Worm (Caenorhabditis elegans) whole organism, L1 larva: Measurements from ENCODE around the gene nhr-155.

ENCODE experiments used
- fos-1 ChIP-seq: fragments of 150-350 bp; optimal IDR thresholded peaks from 2 replicates; lab custom pipeline; 2014; ENCODE audit warnings: missing biosample characterization, missing genetic modification characterization
- hlh-4 ChIP-seq: sonication (generic microtip); optimal IDR thresholded peaks from 2 replicates; lab custom pipeline; 2016; ENCODE audit warnings: mild to moderate bottlenecking, missing genetic modification characterization, missing compliant biosample characterization
- irx-1 ChIP-seq: sonication (generic microtip); optimal IDR thresholded peaks from 2 replicates; lab custom pipeline; 2016; ENCODE audit warnings: missing genetic modification characterization, missing compliant biosample characterization
- lin-15B ChIP-seq: fragments of 150-350 bp; sonication (generic microtip); optimal IDR thresholded peaks from 3 replicates; lab custom pipeline; 2014; ENCODE audit warnings: missing biosample characterization, missing genetic modification characterization
- lir-3 ChIP-seq: sonication (generic microtip); optimal IDR thresholded peaks from 2 replicates; lab custom pipeline; 2016; ENCODE audit warnings: mild to moderate bottlenecking, missing genetic modification characterization, moderate library complexity, missing compliant biosample characterization; ENCODE audit not compliant: poor library complexity
- pqm-1 ChIP-seq: sonication (generic microtip); optimal IDR thresholded peaks from 3 replicates; lab custom pipeline; 2017; ENCODE audit warnings: missing biosample characterization, missing genetic modification characterization
- snpc-4 ChIP-seq: fragments of 150-350 bp; optimal IDR thresholded peaks from 2 replicates; lab custom pipeline; 2014; ENCODE audit warnings: missing biosample characterization, missing genetic modification characterization
- unc-30 ChIP-seq: sonication (generic microtip); optimal IDR thresholded peaks from 2 replicates; lab custom pipeline; 2017; ENCODE audit warnings: missing biosample characterization, missing genetic modification characterization
- unc-62 ChIP-seq: fragments of 150-350 bp; optimal IDR thresholded peaks from 2 replicates; lab custom pipeline; 2014; ENCODE audit warnings: missing biosample characterization, missing genetic modification reagents, missing genetic modification characterization
- ztf-11 ChIP-seq, 2 experiments: sonication (generic microtip); optimal IDR thresholded peaks; 2 replicates each; lab custom pipeline; 2016 to 2017; ENCODE audit warnings: missing genetic modification characterization in 2 of 2, missing biosample characterization in 1 of 2, missing compliant biosample characterization in 1 of 2

DNA sequence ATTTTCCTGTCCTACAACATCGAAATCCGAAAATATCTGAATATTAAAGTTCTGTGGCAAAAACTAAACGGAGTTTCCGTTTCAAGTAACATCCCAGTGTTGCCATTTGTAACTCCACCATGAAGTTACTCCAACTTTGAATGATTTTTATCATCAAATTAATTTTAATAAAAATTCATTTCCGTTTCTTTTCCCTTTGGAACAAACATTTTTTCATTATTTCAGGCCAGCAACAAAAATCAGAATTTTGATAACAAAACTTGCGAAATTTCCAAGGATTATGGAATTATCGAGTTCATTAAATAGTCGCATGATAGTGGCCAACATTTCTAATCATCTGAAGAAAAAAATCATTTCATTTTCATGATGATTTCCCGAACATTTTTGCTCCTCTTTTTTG lies 23.6 kb downstream of the nhr-155 start, which contains the start of gene C14C6.2:
- TF ChIP-seq irx-1 (no peak), lir-3 (no peak), fos-1 (tag; lab: Kevin White, UChicago) (no peak), snpc-4 (tag; lab: Kevin White, UChicago) (no peak), unc-62 (GFP tag; lab: Kevin White, UChicago) (no peak), unc-30 (tag; lab: Kevin White, UChicago) (no peak), hlh-4 (no peak), lin-15B (tag; lab: Kevin White, UChicago) (no peak), pqm-1 (tag; lab: Kevin White, UChicago) (no peak), ztf-11 (tag; optimal IDR thresholded peaks at IDR 0.05; lab: Kevin White, UChicago) (no peak)
